Fruit fly (Drosophila melanogaster): Measurements from ENCODE around the gene VhaPPA1-2.
A peak's percentile ranks its signal among the peaks of the same experiment; 100 is the strongest.

The VhaPPA1-2 gene

dm6 chr3R:14900177-14900576 lies at the start of gene VhaPPA1-2:
TSS of gene VhaPPA1-2 (minus strand) at chr3R:14900277.
- TF ChIP-seq EcR (GFP tag; optimal IDR thresholded peaks at IDR 0.05), result no peak
- no peak for TF ChIP-seq CG8478 (optimal IDR thresholded peaks at IDR 0.05)
- no peak for TF ChIP-seq pan (optimal IDR thresholded peaks at IDR 0.05)

- no peak for TF ChIP-seq pan (optimal IDR thresholded peaks at IDR 0.05)
- no peak for TF ChIP-seq Dll (optimal IDR thresholded peaks at IDR 0.05)
- TF ChIP-seq EcR (GFP tag; optimal IDR thresholded peaks at IDR 0.05), result no peak
- no peak for TF ChIP-seq CG8478 (optimal IDR thresholded peaks at IDR 0.05)
- no peak for TF ChIP-seq usp (GFP tag; optimal IDR thresholded peaks at IDR 0.05)
- TF ChIP-seq psq (optimal IDR thresholded peaks at IDR 0.05), result no peak
Measured at dm6 chr3R:14917927-14918829, 18.1 kb upstream of the VhaPPA1-2 start, which contains the start of gene Sdr. TSS of gene Sdr (plus strand) at chr3R:14918628.

- TF ChIP-seq CG8478 (optimal IDR thresholded peaks at IDR 0.05) (no peak), EcR (GFP tag; optimal IDR thresholded peaks at IDR 0.05) (no peak), Dll (optimal IDR thresholded peaks at IDR 0.05) (no peak), psq (optimal IDR thresholded peaks at IDR 0.05) (no peak), usp (GFP tag; optimal IDR thresholded peaks at IDR 0.05) (no peak), pan (optimal IDR thresholded peaks at IDR 0.05) (no peak)
Measured at dm6 chr3R:14912449-14912987, 12.4 kb upstream of the VhaPPA1-2 start.

- TF ChIP-seq EcR (GFP tag; optimal IDR thresholded peaks at IDR 0.05), result no peak
- no peak for TF ChIP-seq Dll (optimal IDR thresholded peaks at IDR 0.05)
- peak; percentile 53 for TF ChIP-seq psq (optimal IDR thresholded peaks at IDR 0.05)
Measured at dm6 chr3R:14903837-14904431, 3.9 kb upstream of the VhaPPA1-2 start, which contains the start of gene VhaPPA1-1. TSS of gene VhaPPA1-1 (minus strand) at chr3R:14904061.

- TF ChIP-seq EcR (GFP tag; optimal IDR thresholded peaks at IDR 0.05) (no peak), usp (GFP tag; optimal IDR thresholded peaks at IDR 0.05) (no peak)
Measured at dm6 chr3R:14901408-14902352, 1.6 kb upstream of the VhaPPA1-2 start, which contains the start of gene RpS5b. TSS of gene RpS5b (minus strand) at chr3R:14901563.

dm6 chr3R:14898280-14898756 lies 1.8 kb downstream of the VhaPPA1-2 start, which contains the start of the genes Nup93-2 and CG3817:
TSS of gene Nup93-2 (minus strand) at chr3R:14898372.
TSS of gene CG3817 (plus strand) at chr3R:14898739.
- TF ChIP-seq Dll (optimal IDR thresholded peaks at IDR 0.05) (no peak), EcR (GFP tag; optimal IDR thresholded peaks at IDR 0.05) (no peak), usp (GFP tag; optimal IDR thresholded peaks at IDR 0.05) (no peak), psq (optimal IDR thresholded peaks at IDR 0.05) (no peak), pan (optimal IDR thresholded peaks at IDR 0.05) (no peak), CG8478 (optimal IDR thresholded peaks at IDR 0.05) (no peak)

dm6 chr3R:14894783-14894883 lies 5.4 kb downstream of the VhaPPA1-2 start, which contains the start of gene CG14860:
TSS of gene CG14860 (plus strand) at chr3R:14894784.
- TF ChIP-seq Dll (optimal IDR thresholded peaks at IDR 0.05) (no peak), usp (GFP tag; optimal IDR thresholded peaks at IDR 0.05) (no peak), psq (optimal IDR thresholded peaks at IDR 0.05) (no peak), pan (optimal IDR thresholded peaks at IDR 0.05) (no peak), CG8478 (optimal IDR thresholded peaks at IDR 0.05) (no peak), EcR (GFP tag; optimal IDR thresholded peaks at IDR 0.05) (no peak)

dm6 chr3R:14893791-14894782 lies 6.0 kb downstream of the VhaPPA1-2 start, which contains the start of gene Dph2:
TSS of gene Dph2 (minus strand) at chr3R:14893954.
- TF ChIP-seq psq (optimal IDR thresholded peaks at IDR 0.05) (no peak), Dll (optimal IDR thresholded peaks at IDR 0.05) (no peak), EcR (GFP tag; optimal IDR thresholded peaks at IDR 0.05) (no peak), CG8478 (optimal IDR thresholded peaks at IDR 0.05) (no peak), pan (optimal IDR thresholded peaks at IDR 0.05) (no peak), usp (GFP tag; optimal IDR thresholded peaks at IDR 0.05) (no peak)

dm6 chr3R:14890064-14890709 lies 9.9 kb downstream of the VhaPPA1-2 start, which contains the start of the genes CycC and UQCR-C1:
TSS of gene CycC (minus strand) at chr3R:14890205.
TSS of gene UQCR-C1 (plus strand) at chr3R:14890231.
- TF ChIP-seq CG8478 (optimal IDR thresholded peaks at IDR 0.05), result no peak

- no peak for TF ChIP-seq EcR (GFP tag; optimal IDR thresholded peaks at IDR 0.05)
- TF ChIP-seq psq (optimal IDR thresholded peaks at IDR 0.05), result no peak
- TF ChIP-seq CG8478 (optimal IDR thresholded peaks at IDR 0.05), result no peak
- no peak for TF ChIP-seq usp (GFP tag; optimal IDR thresholded peaks at IDR 0.05)
- TF ChIP-seq pan (optimal IDR thresholded peaks at IDR 0.05), result no peak
- no peak for TF ChIP-seq Dll (optimal IDR thresholded peaks at IDR 0.05)
Measured at dm6 chr3R:14886011-14886534, 14.0 kb downstream of the VhaPPA1-2 start, which contains the start of the genes Rrp6, CG33331 and CG33332. TSS of gene Rrp6 (minus strand) at chr3R:14886246. TSS of gene CG33331 (plus strand) at chr3R:14886456. TSS of gene CG33332 (plus strand) at chr3R:14886456.
